Worm (Caenorhabditis elegans): Measurements from ENCODE around the gene ZK669.3.
A peak's percentile ranks its signal among the peaks of the same experiment; 100 is the strongest.

The ZK669.3 gene

DNA sequence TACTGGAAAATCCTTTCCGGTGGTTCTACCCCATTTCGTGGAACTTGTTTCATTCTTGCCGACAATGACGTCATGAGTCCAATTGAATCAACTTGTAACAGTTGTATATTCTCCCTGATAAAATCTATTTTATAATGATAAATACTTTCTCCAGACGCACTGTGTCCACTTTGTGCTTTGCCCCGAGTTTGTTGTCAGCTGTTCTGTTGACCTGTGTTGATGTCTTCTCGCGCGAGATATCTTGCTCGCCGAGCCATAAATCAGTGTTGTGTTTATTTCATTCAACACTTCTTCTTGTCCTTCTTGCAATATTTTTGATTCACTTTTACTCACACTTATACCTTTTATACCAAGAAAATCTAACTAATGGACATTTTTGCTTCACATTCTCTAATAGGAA lies 21.2 kb downstream of the ZK669.3 start:
- TF ChIP-seq gmeb-2 (tag; optimal IDR thresholded peaks at IDR 0.05) (no peak), zip-5 (tag; optimal IDR thresholded peaks at IDR 0.05) (no peak), nfya-1 (tag; optimal IDR thresholded peaks at IDR 0.05) (no peak), unc-55 (GFP tag; optimal IDR thresholded peaks at IDR 0.05) (no peak), nhr-11 (tag; optimal IDR thresholded peaks at IDR 0.05) (no peak), madf-2 (tag; optimal IDR thresholded peaks at IDR 0.05) (no peak), rnt-1 (tag; optimal IDR thresholded peaks at IDR 0.05) (no peak), fkh-6 (tag; optimal IDR thresholded peaks at IDR 0.05) (no peak)

DNA sequence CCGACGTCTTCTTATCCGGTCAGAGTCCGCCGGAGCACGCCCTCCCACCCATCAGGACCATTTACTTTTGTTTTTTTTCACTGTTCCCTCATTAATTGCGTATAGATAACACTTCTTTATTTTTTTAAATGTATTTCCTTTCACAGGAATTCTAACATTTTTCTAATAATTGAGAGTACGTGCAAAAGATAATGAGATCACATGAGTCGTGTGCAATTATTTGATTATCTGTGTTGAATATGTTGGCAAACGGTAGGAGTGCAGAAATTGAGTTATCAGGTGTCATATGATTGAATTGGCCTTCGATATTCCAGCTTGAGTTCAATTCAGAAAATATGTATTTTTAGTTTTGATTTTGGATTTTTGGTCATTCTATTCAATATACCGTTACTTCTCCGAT lies 27.4 kb downstream of the ZK669.3 start:
- no peak for TF ChIP-seq fax-1 (tag; optimal IDR thresholded peaks at IDR 0.05)
- peak; percentile 50 for TF ChIP-seq unc-42 (tag; optimal IDR thresholded peaks at IDR 0.05)
- TF ChIP-seq ref-2 (tag; optimal IDR thresholded peaks at IDR 0.05) = no peak
- no peak for TF ChIP-seq ztf-16 (tag; optimal IDR thresholded peaks at IDR 0.05)

DNA sequence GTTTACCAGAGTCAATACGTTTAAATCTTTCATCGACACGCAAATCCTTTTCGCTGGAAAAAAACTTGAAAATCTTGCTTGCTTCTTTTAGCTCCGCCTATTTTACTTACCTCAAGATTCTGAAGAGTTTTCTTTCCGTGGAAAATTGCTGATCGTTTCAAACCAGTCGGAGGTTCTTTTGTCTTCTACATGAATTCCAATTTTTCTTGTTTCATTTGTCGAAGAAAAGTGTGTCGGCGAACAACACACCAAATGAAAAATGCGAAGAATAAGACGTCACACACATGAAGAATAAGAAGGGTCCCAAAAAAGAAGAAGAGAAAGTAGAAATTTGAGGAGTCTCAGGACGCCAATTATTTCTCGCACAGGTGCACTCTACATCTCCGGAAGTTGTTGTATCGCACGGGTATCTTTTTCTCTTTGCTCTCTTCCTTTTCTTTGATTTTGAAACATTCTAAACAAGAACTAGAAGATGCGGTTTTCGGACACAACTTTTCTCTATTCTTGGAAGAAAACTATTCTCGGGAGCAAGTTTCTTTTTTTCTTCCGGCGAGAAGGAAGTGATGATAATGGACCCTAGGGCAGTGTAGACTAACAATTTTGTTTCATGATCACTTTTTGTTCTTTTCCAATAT lies 33.4 kb downstream of the ZK669.3 start:
- TF ChIP-seq pros-1 (tag; optimal IDR thresholded peaks at IDR 0.05) (no peak), che-1 (tag; optimal IDR thresholded peaks at IDR 0.05) (no peak), ttx-3 (tag; optimal IDR thresholded peaks at IDR 0.05) (no peak), C08G9.2 (tag; optimal IDR thresholded peaks at IDR 0.05) (no peak), tbx-2 (tag; optimal IDR thresholded peaks at IDR 0.05) (no peak), ceh-14 (tag; optimal IDR thresholded peaks at IDR 0.05) (no peak), hlh-30 (tag; optimal IDR thresholded peaks at IDR 0.05; ENCODE audit: insufficient read depth) (no peak), ceh-34 (tag; optimal IDR thresholded peaks at IDR 0.05) (no peak), hlh-15 (tag; optimal IDR thresholded peaks at IDR 0.05) (no peak), K09A11.1 (tag; optimal IDR thresholded peaks at IDR 0.05; ENCODE audit: insufficient read depth) (no peak)

DNA sequence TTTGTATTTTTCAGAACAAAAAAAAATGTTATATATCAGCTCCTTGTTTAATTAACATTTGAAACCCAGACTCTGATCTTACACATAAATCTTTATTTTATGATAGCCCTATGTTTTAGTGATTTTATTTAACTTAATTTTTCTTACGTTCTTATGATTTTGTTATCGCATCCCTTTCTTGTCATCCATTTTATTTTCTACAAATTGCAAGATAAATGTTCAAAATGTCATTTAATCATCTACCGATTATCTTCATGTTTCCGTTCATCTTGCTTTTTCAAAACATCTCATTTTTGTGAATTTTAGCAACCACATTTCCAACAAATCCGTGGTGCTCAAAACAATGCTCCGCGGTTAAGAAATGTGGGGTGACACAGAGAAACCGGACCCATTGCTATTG lies 35.4 kb downstream of the ZK669.3 start, which contains the start of gene DH11.5:
TSS of gene DH11.5 (plus strand) at position 301 of the 400 bp plus-strand sequence.
- no peak for TF ChIP-seq ceh-18 (tag; optimal IDR thresholded peaks at IDR 0.05)
- no peak for TF ChIP-seq elt-2 (tag; optimal IDR thresholded peaks at IDR 0.05)
- no peak for TF ChIP-seq dmd-4 (tag; optimal IDR thresholded peaks at IDR 0.05; ENCODE audit: borderline replicate concordance)
- no peak for TF ChIP-seq ceh-31 (tag; optimal IDR thresholded peaks at IDR 0.05)
- TF ChIP-seq pha-2 (tag; optimal IDR thresholded peaks at IDR 0.05) = no peak
- no peak for TF ChIP-seq ceh-48 (tag; optimal IDR thresholded peaks at IDR 0.05)
- TF ChIP-seq nhr-232 (tag; optimal IDR thresholded peaks at IDR 0.05) = no peak
- TF ChIP-seq pros-1 (tag; optimal IDR thresholded peaks at IDR 0.05) = no peak
- no peak for TF ChIP-seq hlh-8 (tag; optimal IDR thresholded peaks at IDR 0.05)
- TF ChIP-seq ceh-14 (tag; optimal IDR thresholded peaks at IDR 0.05) = no peak
- TF ChIP-seq pha-4 (tag; optimal IDR thresholded peaks at IDR 0.05) = no peak
- no peak for TF ChIP-seq pax-1 (tag; optimal IDR thresholded peaks at IDR 0.05)
- TF ChIP-seq rnt-1 (tag; optimal IDR thresholded peaks at IDR 0.05) = no peak
- no peak for TF ChIP-seq mec-3 (tag; optimal IDR thresholded peaks at IDR 0.05; ENCODE audit: borderline replicate concordance)
- TF ChIP-seq sox-4 (tag; optimal IDR thresholded peaks at IDR 0.05) = no peak
- no peak for TF ChIP-seq ceh-22 (tag; optimal IDR thresholded peaks at IDR 0.05)
- no peak for TF ChIP-seq ceh-9 (tag; optimal IDR thresholded peaks at IDR 0.05)

DNA sequence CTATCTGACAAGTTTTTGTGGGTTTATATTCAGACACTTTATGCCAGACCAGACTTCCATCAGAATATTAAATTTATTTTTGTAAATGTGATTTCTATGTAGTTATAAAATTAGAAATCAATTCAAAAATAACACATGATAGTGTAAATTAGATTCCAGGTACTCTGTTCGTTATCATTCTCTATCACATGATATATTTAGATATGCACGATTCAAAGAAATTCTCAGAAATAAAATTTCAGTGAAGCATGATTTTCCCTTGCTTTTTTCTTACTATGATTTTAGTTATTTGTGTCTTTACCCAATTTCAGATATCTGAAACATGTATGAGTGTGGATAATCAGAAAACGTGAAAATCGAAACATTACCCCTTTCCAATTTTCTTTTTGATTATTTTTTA lies 36.6 kb downstream of the ZK669.3 start:
- TF ChIP-seq sox-4 (tag; optimal IDR thresholded peaks at IDR 0.05) (no peak), ceh-48 (tag; optimal IDR thresholded peaks at IDR 0.05) (no peak), ets-4 (tag; optimal IDR thresholded peaks at IDR 0.05) (no peak), unc-3 (GFP tag; conservative IDR thresholded peaks at IDR 0.05) (no peak), unc-3 (tag; optimal IDR thresholded peaks at IDR 0.05) (no peak), zip-5 (tag; optimal IDR thresholded peaks at IDR 0.05) (no peak), ceh-24 (tag; optimal IDR thresholded peaks at IDR 0.05) (no peak), ama-1 (optimal IDR thresholded peaks at IDR 0.05) (no peak), dmd-4 (tag; optimal IDR thresholded peaks at IDR 0.05; ENCODE audit: borderline replicate concordance) (no peak), ceh-6 (GFP tag; optimal IDR thresholded peaks at IDR 0.05) (no peak), fkh-10 (GFP tag; optimal IDR thresholded peaks at IDR 0.05) (no peak), pag-3 (tag; optimal IDR thresholded peaks at IDR 0.05; ENCODE audit: borderline replicate concordance) (no peak), gmeb-2 (tag; optimal IDR thresholded peaks at IDR 0.05) (no peak), tbx-2 (tag; optimal IDR thresholded peaks at IDR 0.05) (no peak), nhr-11 (tag; optimal IDR thresholded peaks at IDR 0.05) (no peak), ceh-19 (GFP tag; optimal IDR thresholded peaks at IDR 0.05) (no peak), dve-1 (tag; optimal IDR thresholded peaks at IDR 0.05) (no peak), nfya-1 (tag; optimal IDR thresholded peaks at IDR 0.05) (no peak)

All from whole organism, late embryonic.